Worm (Caenorhabditis elegans): Measurements from ENCODE around the gene mltn-13.

mltn-13 gene

ce11 chrX:4444073-4444472 is 4.1 kb downstream of the mltn-13 start (continued):
- no peak for TF ChIP-seq zag-1 (tag; optimal IDR thresholded peaks at IDR 0.05)
- TF ChIP-seq nhr-12 (tag; optimal IDR thresholded peaks at IDR 0.05): no peak
- TF ChIP-seq ztf-11 (tag; optimal IDR thresholded peaks at IDR 0.05): no peak
- no peak for TF ChIP-seq nhr-237 (tag; optimal IDR thresholded peaks at IDR 0.05)
- no peak for TF ChIP-seq elt-3 (tag; optimal IDR thresholded peaks at IDR 0.05)
- TF ChIP-seq mbf-1 (tag; optimal IDR thresholded peaks at IDR 0.05): no peak
- TF ChIP-seq dmd-4 (tag; optimal IDR thresholded peaks at IDR 0.05): no peak
- no peak for TF ChIP-seq mab-5 (tag; optimal IDR thresholded peaks at IDR 0.05)
- peak; percentile 32 for TF ChIP-seq lin-13 (GFP tag; optimal IDR thresholded peaks at IDR 0.05)
- peak; percentile 45 for TF ChIP-seq egl-27 (tag; optimal IDR thresholded peaks at IDR 0.05)

- TF ChIP-seq elt-1 (tag; optimal IDR thresholded peaks at IDR 0.05): no peak
- TF ChIP-seq sem-4 (tag; optimal IDR thresholded peaks at IDR 0.05): no peak
- no peak for TF ChIP-seq mbf-1 (tag; optimal IDR thresholded peaks at IDR 0.05)
- no peak for TF ChIP-seq ztf-11 (tag; optimal IDR thresholded peaks at IDR 0.05)
- no peak for TF ChIP-seq peb-1 (tag; optimal IDR thresholded peaks at IDR 0.05)
- TF ChIP-seq crh-2 (tag; optimal IDR thresholded peaks at IDR 0.05): no peak
- no peak for TF ChIP-seq nhr-12 (tag; optimal IDR thresholded peaks at IDR 0.05)
- no peak for TF ChIP-seq ztf-4 (tag; optimal IDR thresholded peaks at IDR 0.05)
- no peak for TF ChIP-seq nhr-11 (tag; optimal IDR thresholded peaks at IDR 0.05)
Measured at ce11 chrX:4440641-4441040, 7.5 kb downstream of the mltn-13 start, which contains the start of gene F15A8.1. Gene F15A8.1, plus strand, starts transcription at chrX:4440941.

- no peak for TF ChIP-seq alr-1 (tag; optimal IDR thresholded peaks at IDR 0.05)
- peak; percentile 2 for TF ChIP-seq F13H6.1 (tag; optimal IDR thresholded peaks at IDR 0.05)
- TF ChIP-seq fos-1 (tag; optimal IDR thresholded peaks at IDR 0.05): peak; percentile 29
- TF ChIP-seq C34F6.9 (tag; optimal IDR thresholded peaks at IDR 0.05): no peak
Measured at ce11 chrX:4439616-4440015, 8.6 kb downstream of the mltn-13 start.

ce11 chrX:4438823-4439222 is 9.4 kb downstream of the mltn-13 start:
- TF ChIP-seq unc-62 (GFP tag; optimal IDR thresholded peaks at IDR 0.05) (no peak), lin-13 (GFP tag; optimal IDR thresholded peaks at IDR 0.05) (no peak), nhr-11 (tag; optimal IDR thresholded peaks at IDR 0.05) (no peak)

- TF ChIP-seq mab-5 (tag; optimal IDR thresholded peaks at IDR 0.05): no peak
- TF ChIP-seq R02D3.7 (tag; optimal IDR thresholded peaks at IDR 0.05): no peak
- TF ChIP-seq nhr-11 (tag; optimal IDR thresholded peaks at IDR 0.05): no peak
- TF ChIP-seq sma-3 (GFP tag; optimal IDR thresholded peaks at IDR 0.05): no peak
- TF ChIP-seq aly-2 (tag; optimal IDR thresholded peaks at IDR 0.05): no peak
- TF ChIP-seq snpc-4 (tag; optimal IDR thresholded peaks at IDR 0.05): no peak
- TF ChIP-seq ceh-16 (tag; optimal IDR thresholded peaks at IDR 0.05): no peak
- no peak for TF ChIP-seq lin-11 (tag; optimal IDR thresholded peaks at IDR 0.05)
- TF ChIP-seq unc-62 (GFP tag; optimal IDR thresholded peaks at IDR 0.05): no peak
- no peak for TF ChIP-seq mdl-1 (tag; optimal IDR thresholded peaks at IDR 0.05)
- no peak for TF ChIP-seq dmd-4 (tag; optimal IDR thresholded peaks at IDR 0.05)
- TF ChIP-seq nhr-129 (tag; optimal IDR thresholded peaks at IDR 0.05): no peak
- peak; percentile 12 for TF ChIP-seq crh-2 (tag; optimal IDR thresholded peaks at IDR 0.05)
- no peak for TF ChIP-seq ztf-4 (tag; optimal IDR thresholded peaks at IDR 0.05)
- TF ChIP-seq fos-1 (tag; optimal IDR thresholded peaks at IDR 0.05): peak; percentile 20
- no peak for TF ChIP-seq ztf-11 (tag; optimal IDR thresholded peaks at IDR 0.05)
- TF ChIP-seq unc-39 (tag; optimal IDR thresholded peaks at IDR 0.05): no peak
- no peak for TF ChIP-seq gmeb-1 (tag; optimal IDR thresholded peaks at IDR 0.05)
Measured at ce11 chrX:4437555-4437954, 10.6 kb downstream of the mltn-13 start, which contains the start of gene cest-26. Gene cest-26, minus strand, starts transcription at chrX:4437655.

- TF ChIP-seq unc-55 (GFP tag; optimal IDR thresholded peaks at IDR 0.05) (no peak), ceh-82 (tag; optimal IDR thresholded peaks at IDR 0.05) (no peak), lin-13 (GFP tag; optimal IDR thresholded peaks at IDR 0.05) (no peak), mbf-1 (tag; optimal IDR thresholded peaks at IDR 0.05) (no peak), nhr-6 (tag; optimal IDR thresholded peaks at IDR 0.05) (no peak), egl-27 (tag; optimal IDR thresholded peaks at IDR 0.05) (no peak), sem-4 (tag; optimal IDR thresholded peaks at IDR 0.05) (no peak), R02D3.7 (tag; optimal IDR thresholded peaks at IDR 0.05) (no peak), aly-2 (tag; optimal IDR thresholded peaks at IDR 0.05) (no peak), lin-39 (tag; optimal IDR thresholded peaks at IDR 0.05) (no peak), nhr-237 (tag; optimal IDR thresholded peaks at IDR 0.05) (no peak), ztf-4 (tag; optimal IDR thresholded peaks at IDR 0.05) (no peak), lin-11 (tag; optimal IDR thresholded peaks at IDR 0.05) (no peak), alr-1 (tag; optimal IDR thresholded peaks at IDR 0.05) (no peak), snpc-4 (tag; optimal IDR thresholded peaks at IDR 0.05) (no peak), peb-1 (tag; optimal IDR thresholded peaks at IDR 0.05) (no peak), elt-3 (tag; optimal IDR thresholded peaks at IDR 0.05) (no peak)
Measured at ce11 chrX:4435396-4435795, 12.8 kb downstream of the mltn-13 start.

Measured in whole organism, L2 larva.